Worm (Caenorhabditis elegans): Measurements from ENCODE around the gene srsx-21.

DNA sequence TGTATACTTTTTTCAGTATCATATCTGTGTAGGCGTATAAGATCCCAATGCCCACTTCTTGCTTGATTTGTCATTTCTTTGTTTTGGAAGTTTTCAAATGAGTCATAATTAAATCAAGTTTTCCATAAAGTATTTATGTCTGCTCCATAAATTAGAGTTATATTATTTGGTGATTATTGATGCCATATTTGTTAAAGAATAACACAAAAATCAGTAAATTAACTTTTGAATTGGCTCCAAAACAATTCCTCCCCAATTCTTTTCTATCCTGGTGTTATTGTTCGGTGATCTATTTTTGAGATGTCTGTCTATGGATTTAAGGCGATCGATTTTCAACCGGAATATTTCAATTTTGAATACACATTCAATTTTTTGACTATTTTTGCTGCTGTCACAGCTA lies 32.6 kb upstream of the srsx-21 start, which contains the start of gene sru-37:
- TF ChIP-seq pat-9 (tag; optimal IDR thresholded peaks at IDR 0.05) (no peak), ceh-34 (tag; optimal IDR thresholded peaks at IDR 0.05) (no peak), pha-4 (tag; optimal IDR thresholded peaks at IDR 0.05) (no peak), unc-55 (GFP tag; optimal IDR thresholded peaks at IDR 0.05) (no peak), pqm-1 (tag; optimal IDR thresholded peaks at IDR 0.05) (no peak), nhr-11 (tag; optimal IDR thresholded peaks at IDR 0.05) (no peak)
